Fruit fly (Drosophila melanogaster): ENCODE measurements around the gene Sytbeta.

The Sytbeta gene

DNA sequence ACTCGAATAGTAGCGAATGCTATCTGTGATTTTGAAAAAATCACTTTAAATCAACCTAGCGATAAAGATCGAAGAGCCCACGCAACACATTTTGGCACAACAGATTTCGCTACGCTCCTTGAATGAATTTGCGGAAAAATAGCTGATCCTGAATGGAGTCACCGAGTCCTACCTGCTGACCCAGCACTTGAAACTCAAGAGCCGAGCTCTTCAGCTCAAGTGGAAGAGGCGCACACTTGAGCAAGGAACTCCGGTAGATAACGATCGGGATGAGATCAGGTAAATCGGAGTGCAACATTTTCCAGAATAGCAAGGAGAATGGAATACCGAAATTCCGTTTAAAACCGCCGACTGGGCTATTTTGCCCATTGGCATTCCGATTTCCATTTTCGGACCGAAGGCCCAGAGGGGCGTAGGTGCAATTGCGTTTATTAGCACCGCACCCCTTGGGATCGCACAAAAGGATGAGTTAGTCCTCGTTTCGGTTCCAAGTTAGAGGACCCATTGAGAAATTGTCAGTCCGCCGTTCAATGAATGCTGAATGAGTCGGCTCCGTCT, 24.4 kb downstream of the Sytbeta start:
- TF ChIP-seq ey (GFP tag; optimal IDR thresholded peaks at IDR 0.05): no peak
- TF ChIP-seq Abd-B (GFP tag; optimal IDR thresholded peaks at IDR 0.05): no peak
- TF ChIP-seq CrebA (GFP tag; optimal IDR thresholded peaks at IDR 0.05; ENCODE audit: borderline replicate concordance): no peak
- TF ChIP-seq Rel (GFP tag; optimal IDR thresholded peaks at IDR 0.05): no peak
- no peak for TF ChIP-seq Rel (tag; optimal IDR thresholded peaks at IDR 0.05)
- TF ChIP-seq dmrt93B (GFP tag; optimal IDR thresholded peaks at IDR 0.05): no peak
- TF ChIP-seq Jra (GFP tag; optimal IDR thresholded peaks at IDR 0.05): no peak
- TF ChIP-seq GATAd (GFP tag; optimal IDR thresholded peaks at IDR 0.05): no peak
- no peak for TF ChIP-seq foxo (GFP tag; optimal IDR thresholded peaks at IDR 0.05)
- TF ChIP-seq CG32264 (GFP tag; optimal IDR thresholded peaks at IDR 0.05): no peak
- TF ChIP-seq brk (GFP tag; optimal IDR thresholded peaks at IDR 0.05): no peak
- TF ChIP-seq h (GFP tag; optimal IDR thresholded peaks at IDR 0.05): no peak
- TF ChIP-seq sage (GFP tag; optimal IDR thresholded peaks at IDR 0.05): no peak
- no peak for TF ChIP-seq sv (GFP tag; optimal IDR thresholded peaks at IDR 0.05)
- no peak for TF ChIP-seq pan (optimal IDR thresholded peaks at IDR 0.05)
- TF ChIP-seq Hr83 (GFP tag; optimal IDR thresholded peaks at IDR 0.05; ENCODE audit: poor library complexity, severe bottlenecking): no peak
- TF ChIP-seq N (GFP tag; optimal IDR thresholded peaks at IDR 0.05): no peak

dm6 chr3L:15039510-15039909, 25.3 kb downstream of the Sytbeta start:
- TF ChIP-seq h (GFP tag; optimal IDR thresholded peaks at IDR 0.05) (no peak), jim (GFP tag; optimal IDR thresholded peaks at IDR 0.05) (no peak), rgr (GFP tag; optimal IDR thresholded peaks at IDR 0.05) (no peak), pan (optimal IDR thresholded peaks at IDR 0.05) (no peak), N (GFP tag; optimal IDR thresholded peaks at IDR 0.05) (no peak), fru (GFP tag; optimal IDR thresholded peaks at IDR 0.05) (no peak), Mio (GFP tag; optimal IDR thresholded peaks at IDR 0.05) (no peak), HLH106 (tag; optimal IDR thresholded peaks at IDR 0.05) (no peak), sv (GFP tag; optimal IDR thresholded peaks at IDR 0.05) (no peak), woc (GFP tag; optimal IDR thresholded peaks at IDR 0.05) (no peak), Abd-B (GFP tag; optimal IDR thresholded peaks at IDR 0.05) (no peak), dsf (GFP tag; optimal IDR thresholded peaks at IDR 0.05; ENCODE audit: borderline replicate concordance) (no peak), dl (GFP tag; optimal IDR thresholded peaks at IDR 0.05; ENCODE audit: insufficient read depth in 1 of 2, partially characterized antibody in 2 of 2) (no peak), br (GFP tag; optimal IDR thresholded peaks at IDR 0.05) (no peak), Jra (GFP tag; optimal IDR thresholded peaks at IDR 0.05) (no peak)

DNA sequence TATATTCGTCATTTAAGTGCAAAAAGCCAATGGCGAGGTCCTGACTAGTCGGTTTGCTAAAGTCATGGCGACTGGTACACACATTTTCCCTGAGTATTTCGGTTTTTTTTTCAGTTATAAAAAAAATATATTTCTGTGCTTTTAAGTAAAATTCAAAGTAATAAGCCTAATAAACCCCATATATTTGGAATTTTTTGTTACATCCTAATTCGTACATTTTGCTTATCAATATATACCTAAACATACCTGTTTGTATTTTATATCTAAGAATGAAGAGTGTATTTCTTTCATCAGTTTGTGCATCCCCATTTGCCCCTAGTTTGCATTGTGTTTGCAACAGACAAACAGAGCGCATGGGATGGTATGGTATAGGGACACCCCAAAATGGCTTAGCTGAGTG, 29.2 kb downstream of the Sytbeta start:
- no peak for TF ChIP-seq CrebA (GFP tag; optimal IDR thresholded peaks at IDR 0.05; ENCODE audit: borderline replicate concordance)
- no peak for TF ChIP-seq tai (GFP tag; optimal IDR thresholded peaks at IDR 0.05)
- no peak for TF ChIP-seq Mio (GFP tag; optimal IDR thresholded peaks at IDR 0.05)
- TF ChIP-seq Sp1 (GFP tag; optimal IDR thresholded peaks at IDR 0.05): no peak
- TF ChIP-seq jim (GFP tag; optimal IDR thresholded peaks at IDR 0.05): no peak
- no peak for TF ChIP-seq brk (GFP tag; optimal IDR thresholded peaks at IDR 0.05)
- peak; percentile 21 for TF ChIP-seq woc (GFP tag; optimal IDR thresholded peaks at IDR 0.05)
- TF ChIP-seq dl (GFP tag; optimal IDR thresholded peaks at IDR 0.05; ENCODE audit: insufficient read depth in 1 of 2, partially characterized antibody in 2 of 2): no peak

- TF ChIP-seq woc (GFP tag; optimal IDR thresholded peaks at IDR 0.05): no peak
- TF ChIP-seq h (GFP tag; optimal IDR thresholded peaks at IDR 0.05): no peak
- no peak for TF ChIP-seq fru (GFP tag; optimal IDR thresholded peaks at IDR 0.05)
- no peak for TF ChIP-seq lola (GFP tag; optimal IDR thresholded peaks at IDR 0.05)
- TF ChIP-seq Mio (GFP tag; optimal IDR thresholded peaks at IDR 0.05): no peak
- no peak for TF ChIP-seq CrebA (GFP tag; optimal IDR thresholded peaks at IDR 0.05; ENCODE audit: borderline replicate concordance)
- TF ChIP-seq sage (GFP tag; optimal IDR thresholded peaks at IDR 0.05): no peak
- TF ChIP-seq Jra (GFP tag; optimal IDR thresholded peaks at IDR 0.05): no peak
- TF ChIP-seq Myc (optimal IDR thresholded peaks at IDR 0.05): no peak
- no peak for TF ChIP-seq Hnf4 (GFP tag; optimal IDR thresholded peaks at IDR 0.05)
- TF ChIP-seq Dif (GFP tag; optimal IDR thresholded peaks at IDR 0.05; ENCODE audit: partially characterized antibody): no peak
- TF ChIP-seq jim (GFP tag; optimal IDR thresholded peaks at IDR 0.05): no peak
- no peak for TF ChIP-seq Hr78 (GFP tag; optimal IDR thresholded peaks at IDR 0.05)
- no peak for TF ChIP-seq N (GFP tag; optimal IDR thresholded peaks at IDR 0.05)
- no peak for TF ChIP-seq Abd-B (GFP tag; optimal IDR thresholded peaks at IDR 0.05)
Observed at dm6 chr3L:15034714-15035076, 30.1 kb downstream of the Sytbeta start.

Measured in whole organism, wandering third instar larva.